Fruit fly (Drosophila melanogaster): ENCODE data around the gene Whamy.

Whamy gene

DNA sequence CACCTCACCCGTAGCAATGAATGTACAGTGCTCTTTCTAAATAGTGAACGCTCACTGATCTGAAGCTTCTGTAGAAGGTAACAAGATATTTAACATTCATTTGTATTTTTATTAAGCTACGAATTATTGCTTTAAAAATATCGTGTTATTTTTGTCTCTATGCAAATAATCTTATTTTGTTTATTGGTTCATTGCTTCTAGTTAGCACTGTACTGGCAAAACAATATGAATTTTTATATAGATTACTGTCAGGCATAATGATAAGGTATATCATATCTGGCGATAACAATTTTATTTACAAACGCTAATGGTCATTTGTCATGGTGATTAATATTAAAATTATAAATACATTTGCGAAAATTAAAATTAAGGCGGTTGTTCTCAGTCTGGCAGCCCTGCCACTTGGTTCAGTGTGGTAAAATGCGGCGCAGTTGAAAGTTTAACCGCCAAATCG lies 2.7 kb downstream of the Whamy start, which contains the start of gene CG9471 (continued):
- TF ChIP-seq BtbVII (GFP tag; optimal IDR thresholded peaks at IDR 0.05) (peak; percentile 89), CG12942 (GFP tag; optimal IDR thresholded peaks at IDR 0.05) (peak; percentile 88), disco-r (GFP tag; optimal IDR thresholded peaks at IDR 0.05) (peak; percentile 43), CG17912 (GFP tag; optimal IDR thresholded peaks at IDR 0.05) (peak; percentile 77), mld (GFP tag; IDR thresholded peaks at IDR 0.05; ENCODE audit: partially characterized antibody) (no peak), stwl (tag; optimal IDR thresholded peaks at IDR 0.05) (peak; percentile 33), HLH54F (GFP tag; optimal IDR thresholded peaks at IDR 0.05) (peak; percentile 90), CG2120 (GFP tag; optimal IDR thresholded peaks at IDR 0.05) (peak; percentile 96), cad (GFP tag; optimal IDR thresholded peaks at IDR 0.05) (no peak), eve (GFP tag; optimal IDR thresholded peaks at IDR 0.05) (no peak), ttk (GFP tag; IDR thresholded peaks at IDR 0.05) (peak; percentile 87), CG7556 (GFP tag; optimal IDR thresholded peaks at IDR 0.05) (peak; percentile 90), CG14710 (tag; optimal IDR thresholded peaks at IDR 0.05) (peak; percentile 86)

DNA sequence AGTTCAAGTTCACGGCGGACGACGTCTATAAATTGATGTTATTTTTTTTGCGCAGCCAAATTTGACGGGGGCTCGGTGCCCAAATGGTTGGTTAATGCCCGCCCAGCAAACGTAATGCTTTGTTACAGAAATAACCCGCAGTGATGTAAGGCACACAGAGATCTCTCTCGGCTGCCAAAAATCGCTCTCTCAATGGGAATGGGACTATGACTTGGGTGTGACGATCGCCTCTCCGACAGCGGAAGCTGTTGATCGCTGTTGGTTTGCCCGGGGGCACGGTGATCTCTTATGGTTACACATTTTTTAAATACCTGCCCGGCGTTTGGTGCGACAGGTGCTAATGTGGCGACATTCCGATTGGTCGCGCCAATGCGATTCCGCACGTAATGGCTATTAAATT lies 4.1 kb downstream of the Whamy start:
- TF ChIP-seq CG11085 (GFP tag; IDR thresholded peaks at IDR 0.05) (no peak), CG8478 (optimal IDR thresholded peaks at IDR 0.05) (no peak), nau (GFP tag; optimal IDR thresholded peaks at IDR 0.05) (peak; percentile 30), Hmr (GFP tag; optimal IDR thresholded peaks at IDR 0.05) (no peak), CG12769 (tag; optimal IDR thresholded peaks at IDR 0.05) (peak; percentile 80), disco-r (GFP tag; optimal IDR thresholded peaks at IDR 0.05) (no peak), NC2α (GFP tag; optimal IDR thresholded peaks at IDR 0.05) (no peak), CG14860 (GFP tag; IDR thresholded peaks at IDR 0.05; ENCODE audit: partially characterized antibody) (no peak), Med (GFP tag) (peak; percentile 51), Hmx (GFP tag; optimal IDR thresholded peaks at IDR 0.05) (no peak), Pdp1 (GFP tag; optimal IDR thresholded peaks at IDR 0.05) (peak in 1 of 2 experiments; percentile 97), CG32532 (GFP tag; IDR thresholded peaks at IDR 0.05) (0 out of 2 replicates have a peak, but pooled peaks have one; percentile 24), CG34224 (GFP tag; IDR thresholded peaks at IDR 0.05; ENCODE audit: partially characterized antibody) (0 out of 3 replicates have a peak, but pooled peaks have one; percentile 26), Rfx (GFP tag; IDR thresholded peaks at IDR 0.05) (peak; percentile 27; the same call in 1 of the 2 replicates), ftz-f1 (GFP tag; optimal IDR thresholded peaks at IDR 0.05) (peak; percentile 37), lab (GFP tag; optimal IDR thresholded peaks at IDR 0.05) (peak; percentile 7), CG10543 (GFP tag; optimal IDR thresholded peaks at IDR 0.05) (peak; percentile 72), sd (tag; optimal IDR thresholded peaks at IDR 0.05) (peak; percentile 98), rib (GFP tag; IDR thresholded peaks at IDR 0.05) (0 out of 2 replicates have a peak, but pooled peaks have one; percentile 33), stc (GFP tag; IDR thresholded peaks at IDR 0.05) (no peak), CG13624 (GFP tag; optimal IDR thresholded peaks at IDR 0.05) (peak; percentile 30), Trl (optimal IDR thresholded peaks at IDR 0.05) (peak in 1 of 2 experiments; percentile 56), Trl (GFP tag; optimal IDR thresholded peaks at IDR 0.05) (no peak), chinmo (GFP tag; IDR thresholded peaks at IDR 0.05; ENCODE audit: partially characterized antibody) (peak; percentile 86; the same call in 3 of the 4 replicates)

DNA sequence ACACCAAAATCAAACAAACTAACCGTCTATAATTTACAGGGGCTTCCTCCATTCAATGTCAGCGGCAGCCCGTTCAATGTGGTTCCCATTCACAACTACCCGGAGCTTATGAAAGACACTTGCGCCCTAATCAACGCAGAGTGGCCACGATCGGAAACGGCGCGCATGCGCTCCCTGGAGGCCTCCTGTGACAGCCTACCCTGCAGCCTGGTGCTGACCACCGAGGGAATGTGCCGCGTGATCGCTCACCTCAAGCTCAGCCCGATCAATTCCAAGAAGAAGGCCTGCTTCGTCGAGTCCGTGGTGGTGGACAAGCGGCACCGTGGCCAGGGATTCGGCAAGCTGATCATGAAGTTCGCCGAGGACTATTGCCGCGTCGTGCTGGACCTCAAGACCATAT lies 5.3 kb downstream of the Whamy start, which contains the start of gene MED6:
TSS of gene MED6 (minus strand) at position 101 of the 400 bp plus-strand sequence.
- 0 out of 2 replicates have a peak, but pooled peaks have one; percentile 26 for TF ChIP-seq gsb (GFP tag; IDR thresholded peaks at IDR 0.05)
- no peak for TF ChIP-seq CG8281 (tag; optimal IDR thresholded peaks at IDR 0.05)
- no peak for TF ChIP-seq CG1603 (tag; optimal IDR thresholded peaks at IDR 0.05)
- TF ChIP-seq CoRest (tag; optimal IDR thresholded peaks at IDR 0.05): no peak
- TF ChIP-seq Lim3 (GFP tag; IDR thresholded peaks at IDR 0.05): no peak
- TF ChIP-seq trh (GFP tag; optimal IDR thresholded peaks at IDR 0.05): no peak
- no peak for TF ChIP-seq chif (GFP tag; optimal IDR thresholded peaks at IDR 0.05)
- no peak for TF ChIP-seq mld (GFP tag; IDR thresholded peaks at IDR 0.05; ENCODE audit: partially characterized antibody)
- peak; percentile 77 for TF ChIP-seq Med (GFP tag)
- no peak for TF ChIP-seq prd (optimal IDR thresholded peaks at IDR 0.05)
- TF ChIP-seq prd (GFP tag; IDR thresholded peaks at IDR 0.05): no peak
- TF ChIP-seq sr (GFP tag; IDR thresholded peaks at IDR 0.05): no peak
- TF ChIP-seq CG2875 (GFP tag; optimal IDR thresholded peaks at IDR 0.05): no peak
- TF ChIP-seq Doc3 (GFP tag; IDR thresholded peaks at IDR 0.05; ENCODE audit: partially characterized antibody): no peak
- no peak for TF ChIP-seq Nf-YA (GFP tag; IDR thresholded peaks at IDR 0.05)
- no peak for TF ChIP-seq Six4 (GFP tag; optimal IDR thresholded peaks at IDR 0.05)
- no peak for TF ChIP-seq CG17328 (GFP tag; IDR thresholded peaks at IDR 0.05)

All from whole organism, embryonic.